Worm (Caenorhabditis elegans) whole organism, L4 larva: ENCODE data around the gene srh-21.
A peak's percentile ranks its signal among the peaks of the same experiment; 100 is the strongest.

Source experiments
- F10B5.3 ChIP-seq: sonication (generic microtip); optimal IDR thresholded peaks from 2 replicates; lab custom pipeline; 2016; ENCODE audit warnings: mild to moderate bottlenecking, missing genetic modification characterization, missing compliant biosample characterization
- F37D6.2 ChIP-seq: sonication (generic microtip); optimal IDR thresholded peaks from 2 replicates; lab custom pipeline; 2016; ENCODE audit warnings: mild to moderate bottlenecking, missing genetic modification characterization, missing compliant biosample characterization
- R02D3.7 ChIP-seq: fragments of 150-350 bp; sonication (generic microtip); optimal IDR thresholded peaks from 3 replicates; lab custom pipeline; 2014; ENCODE audit warnings: missing biosample characterization, missing genetic modification characterization
- T20F7.1 ChIP-seq: fragments of 200-800 bp; sonication (Bioruptor generic); optimal IDR thresholded peaks from 2 replicates; lab custom pipeline; 2018; ENCODE audit warnings: mild to moderate bottlenecking, missing genetic modification characterization, missing compliant biosample characterization
- T26A8.4 ChIP-seq: fragments of 200-800 bp; sonication (Bioruptor generic); IDR thresholded peaks from 2 replicates; pipeline ENCODE4 v1.3.6; 2022; ENCODE audit warnings: missing genetic modification characterization, missing compliant biosample characterization
- Y5F2A.4 ChIP-seq: fragments of 200-800 bp; sonication (Bioruptor generic); optimal IDR thresholded peaks from 2 replicates; lab custom pipeline; 2018; ENCODE audit warnings: mild to moderate bottlenecking, missing genetic modification characterization, missing compliant biosample characterization
- Y75B8A.6 ChIP-seq: fragments of 200-800 bp; sonication (Bioruptor generic); IDR thresholded peaks from 2 replicates; pipeline ENCODE4 v1.3.6; 2022; ENCODE audit warnings: missing genetic modification reagents, missing genetic modification characterization, missing compliant biosample characterization
- ZK337.2 ChIP-seq: fragments of 200-800 bp; sonication (Bioruptor generic); IDR thresholded peaks from 2 replicates; pipeline ENCODE4 v1.3.6; 2022; ENCODE audit warnings: missing genetic modification reagents, missing genetic modification characterization, missing compliant biosample characterization
- ZK546.5 ChIP-seq, 2 experiments: sonication (generic microtip); optimal IDR thresholded peaks; 2 replicates each; lab custom pipeline; 2017; ENCODE audit warnings: missing biosample characterization in 2 of 2, missing genetic modification characterization in 2 of 2
- aly-2 ChIP-seq: sonication (generic microtip); optimal IDR thresholded peaks from 2 replicates; lab custom pipeline; 2018; ENCODE audit warnings: missing biosample characterization, missing genetic modification characterization
- ama-1 ChIP-seq: fragments of 150-350 bp; optimal IDR thresholded peaks from 2 replicates; lab custom pipeline; 2014; ENCODE audit warnings: inconsistent platforms, mixed read lengths
- ceh-20 ChIP-seq: fragments of 200-800 bp; sonication (Bioruptor generic); IDR thresholded peaks from 2 replicates; pipeline ENCODE4 v1.3.6; 2022; ENCODE audit warnings: missing genetic modification reagents, missing genetic modification characterization, missing compliant biosample characterization
- ceh-82 ChIP-seq: sonication (generic microtip); optimal IDR thresholded peaks from 2 replicates; lab custom pipeline; 2017; ENCODE audit warnings: missing biosample characterization, missing genetic modification characterization
- cey-2 ChIP-seq: sonication (generic microtip); optimal IDR thresholded peaks from 3 replicates; lab custom pipeline; 2017; ENCODE audit warnings: missing genetic modification characterization, mild to moderate bottlenecking, missing compliant biosample characterization, antibody characterized with exemption, borderline replicate concordance; ENCODE audit not compliant: insufficient read depth
- ctbp-1 ChIP-seq: fragments of 200-800 bp; sonication (Bioruptor generic); IDR thresholded peaks from 2 replicates; pipeline ENCODE4 v1.3.6; 2022; ENCODE audit warnings: missing genetic modification reagents, missing genetic modification characterization, missing compliant biosample characterization
- daf-16 ChIP-seq, 3 experiments: sonication (generic microtip); optimal IDR thresholded peaks; 2 replicates each; lab custom pipeline; 2016 to 2017; ENCODE audit warnings: missing genetic modification characterization in 3 of 3, missing genetic modification reagents in 3 of 3, mild to moderate bottlenecking in 2 of 3, missing compliant biosample characterization in 2 of 3, missing biosample characterization in 1 of 3, moderate library complexity in 1 of 3
- daf-19 ChIP-seq: fragments of 200-800 bp; sonication (Bioruptor generic); conservative IDR thresholded peaks from 2 replicates; pipeline ENCODE4 v1.3.6; 2022; ENCODE audit warnings: missing genetic modification characterization, missing compliant biosample characterization
- daf-8 ChIP-seq: fragments of 200-800 bp; sonication (Bioruptor generic); IDR thresholded peaks from 2 replicates; pipeline ENCODE4 v1.3.6; 2022; ENCODE audit warnings: missing genetic modification characterization, missing compliant biosample characterization
- dmd-6 ChIP-seq: fragments of 200-800 bp; sonication (Bioruptor generic); IDR thresholded peaks from 2 replicates; pipeline ENCODE4 v1.3.6; 2022; ENCODE audit warnings: missing genetic modification reagents, missing genetic modification characterization, missing compliant biosample characterization
- dmd-9 ChIP-seq: fragments of 200-800 bp; sonication (Bioruptor generic); IDR thresholded peaks from 2 replicates; pipeline ENCODE4 v1.3.6; 2022; ENCODE audit warnings: missing genetic modification reagents, missing genetic modification characterization, missing compliant biosample characterization
- fkh-10 ChIP-seq: fragments of 150-350 bp; optimal IDR thresholded peaks from 2 replicates; lab custom pipeline; 2014; ENCODE audit warnings: missing biosample characterization, missing genetic modification reagents, missing genetic modification characterization
- hlh-11 ChIP-seq: fragments of 200-800 bp; sonication (Bioruptor generic); optimal IDR thresholded peaks from 2 replicates; lab custom pipeline; 2018; ENCODE audit warnings: mild to moderate bottlenecking, missing genetic modification characterization, missing compliant biosample characterization
- lim-7 ChIP-seq: fragments of 200-800 bp; sonication (Bioruptor generic); IDR thresholded peaks from 2 replicates; pipeline ENCODE4 v1.3.6; 2022; ENCODE audit warnings: missing genetic modification characterization, missing compliant biosample characterization
- lin-1 ChIP-seq: fragments of 200-800 bp; sonication (Bioruptor generic); IDR thresholded peaks from 2 replicates; pipeline ENCODE4 v1.3.6; 2022; ENCODE audit warnings: missing genetic modification reagents, missing genetic modification characterization, missing compliant biosample characterization
- lin-39 ChIP-seq: fragments of 150-350 bp; optimal IDR thresholded peaks from 2 replicates; lab custom pipeline; 2014; ENCODE audit warnings: missing biosample characterization, missing genetic modification reagents, missing genetic modification characterization
- lir-3 ChIP-seq: sonication (generic microtip); optimal IDR thresholded peaks from 2 replicates; lab custom pipeline; 2016; ENCODE audit warnings: mild to moderate bottlenecking, missing genetic modification characterization, missing compliant biosample characterization
- lsy-2 ChIP-seq, 2 experiments: fragments of 150-350 bp in 1 of 2; sonication (generic microtip) in 1 of 2; optimal IDR thresholded peaks; 2 replicates each; lab custom pipeline; 2014 to 2017; ENCODE audit warnings: missing biosample characterization in 2 of 2, missing genetic modification characterization in 2 of 2
- mep-1 ChIP-seq: fragments of 150-350 bp; sonication (generic microtip); optimal IDR thresholded peaks from 3 replicates; lab custom pipeline; 2014; ENCODE audit warnings: missing biosample characterization, missing genetic modification characterization
- mes-2 ChIP-seq: sonication (generic microtip); optimal IDR thresholded peaks from 2 replicates; lab custom pipeline; 2016; ENCODE audit warnings: missing genotype, mild to moderate bottlenecking, missing genetic modification characterization, missing compliant biosample characterization; ENCODE audit not compliant: poor library complexity, severe bottlenecking
- mxl-2 ChIP-seq: fragments of 200-800 bp; sonication (Bioruptor generic); conservative IDR thresholded peaks from 2 replicates; pipeline ENCODE4 v1.3.6; 2022; ENCODE audit warnings: missing genetic modification reagents, missing genetic modification characterization, missing compliant biosample characterization
- mxl-3 ChIP-seq: fragments of 200-800 bp; sonication (Bioruptor generic); optimal IDR thresholded peaks from 2 replicates; lab custom pipeline; 2018; ENCODE audit warnings: mild to moderate bottlenecking, missing genetic modification characterization, missing compliant biosample characterization
- nhr-111 ChIP-seq: fragments of 200-800 bp; sonication (Bioruptor generic); optimal IDR thresholded peaks from 2 replicates; lab custom pipeline; 2018; ENCODE audit warnings: mild to moderate bottlenecking, missing genetic modification characterization, missing compliant biosample characterization
- nhr-28 ChIP-seq: fragments of 150-350 bp; optimal IDR thresholded peaks from 2 replicates; lab custom pipeline; 2014; ENCODE audit warnings: missing biosample characterization, missing genetic modification characterization
- nhr-41 ChIP-seq: fragments of 200-800 bp; sonication (Bioruptor generic); IDR thresholded peaks from 2 replicates; pipeline ENCODE4 v1.3.6; 2022; ENCODE audit warnings: missing genetic modification reagents, missing genetic modification characterization, missing compliant biosample characterization
- nhr-6 ChIP-seq: fragments of 150-350 bp; optimal IDR thresholded peaks from 2 replicates; lab custom pipeline; 2014; ENCODE audit warnings: missing biosample characterization, missing genetic modification characterization
- nhr-76 ChIP-seq: fragments of 150-350 bp; optimal IDR thresholded peaks from 2 replicates; lab custom pipeline; 2014; ENCODE audit warnings: missing biosample characterization, missing genetic modification characterization
- nhr-77 ChIP-seq: fragments of 150-350 bp; optimal IDR thresholded peaks from 2 replicates; lab custom pipeline; 2014; ENCODE audit warnings: missing biosample characterization, missing genetic modification characterization
- pha-4 ChIP-seq, 2 experiments: fragments of 150-350 bp in 1 of 2; fragments of 200-800 bp in 1 of 2; sonication (Bioruptor generic) in 1 of 2; IDR thresholded peaks in 1 of 2; optimal IDR thresholded peaks in 1 of 2; 2 replicates each; pipeline versions ENCODE4 v1.3.6 to Lab custom; 2014 to 2022; ENCODE audit warnings: missing genetic modification characterization in 2 of 2, missing genetic modification reagents in 2 of 2, missing biosample characterization in 1 of 2, missing compliant biosample characterization in 1 of 2
- pqm-1 ChIP-seq: sonication (generic microtip); optimal IDR thresholded peaks from 2 replicates; lab custom pipeline; 2017; ENCODE audit warnings: missing biosample characterization, missing genetic modification characterization
- sdz-12 ChIP-seq: fragments of 200-800 bp; sonication (Bioruptor generic); optimal IDR thresholded peaks from 2 replicates; lab custom pipeline; 2018; ENCODE audit warnings: mild to moderate bottlenecking, missing genetic modification characterization, missing compliant biosample characterization
- snpc-1.2 ChIP-seq: fragments of 200-800 bp; sonication (Bioruptor generic); IDR thresholded peaks from 2 replicates; pipeline ENCODE4 v1.3.6; 2022; ENCODE audit warnings: missing genetic modification reagents, missing genetic modification characterization, missing compliant biosample characterization
- spr-3 ChIP-seq: fragments of 200-800 bp; sonication (Bioruptor generic); optimal IDR thresholded peaks from 2 replicates; lab custom pipeline; 2018; ENCODE audit warnings: mild to moderate bottlenecking, missing genetic modification characterization, missing compliant biosample characterization
- tag-97 ChIP-seq: fragments of 200-800 bp; sonication (Bioruptor generic); IDR thresholded peaks from 2 replicates; pipeline ENCODE4 v1.3.6; 2022; ENCODE audit warnings: missing genetic modification characterization, missing compliant biosample characterization
- tra-1 ChIP-seq: fragments of 200-800 bp; sonication (Bioruptor generic); IDR thresholded peaks from 2 replicates; pipeline ENCODE4 v1.3.6; 2022; ENCODE audit warnings: missing genetic modification reagents, missing genetic modification characterization, missing compliant biosample characterization
- zag-1 ChIP-seq: fragments of 150-350 bp; optimal IDR thresholded peaks from 2 replicates; lab custom pipeline; 2014; ENCODE audit warnings: missing biosample characterization, missing genetic modification characterization
- zfp-2 ChIP-seq: sonication (generic microtip); optimal IDR thresholded peaks from 2 replicates; lab custom pipeline; 2016; ENCODE audit warnings: mild to moderate bottlenecking, missing genetic modification characterization, missing compliant biosample characterization

The srh-21 gene

DNA sequence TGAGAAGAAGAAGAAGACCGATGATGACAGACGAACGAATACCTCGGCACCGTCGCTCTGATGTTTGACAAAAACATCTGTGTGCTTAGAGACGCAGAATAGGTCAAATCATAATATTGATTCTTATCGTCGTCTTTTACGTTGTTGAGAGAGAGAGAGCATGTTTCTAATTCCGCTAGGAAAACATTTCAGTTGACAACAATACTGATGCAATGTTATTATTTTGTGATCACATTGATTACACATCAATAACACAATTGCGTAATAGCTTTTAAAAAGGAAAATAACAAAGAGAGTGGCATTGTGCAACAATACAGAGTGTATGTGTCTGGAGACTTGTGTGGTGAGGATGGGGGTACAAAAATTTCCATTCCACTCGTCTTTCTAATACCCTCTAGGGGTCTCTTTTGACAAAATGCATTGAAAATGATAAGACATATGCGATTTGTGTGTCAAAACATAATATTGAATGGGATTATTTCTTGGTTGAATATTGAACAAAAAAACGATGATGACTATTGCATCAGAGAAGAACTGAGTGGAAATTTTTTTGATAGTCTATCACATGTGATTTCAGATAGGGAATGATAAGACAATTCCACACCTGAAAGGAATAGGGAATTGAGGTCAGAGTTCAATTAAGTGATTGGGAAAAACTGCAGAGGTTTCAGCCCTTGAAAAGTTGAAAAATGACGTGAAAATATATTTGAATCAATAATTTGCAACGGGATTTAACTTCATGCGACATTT, 38.4 kb downstream of the srh-21 start:
- TF ChIP-seq tag-97 = no peak
- no peak for TF ChIP-seq pha-4 (GFP tag; IDR thresholded peaks at IDR 0.05; lab: Robert Waterston, UW)
- TF ChIP-seq pha-4 (tag; optimal IDR thresholded peaks at IDR 0.05; lab: Kevin White, UChicago) = peak; percentile 75
- no peak for TF ChIP-seq tra-1 (GFP tag; lab: Robert Waterston, UW)
- TF ChIP-seq ceh-20 (GFP tag; lab: Robert Waterston, UW) = no peak
- no peak for TF ChIP-seq F37D6.2 (tag; lab: Kevin White, UChicago)
- no peak for TF ChIP-seq mxl-3 (GFP tag; lab: Kevin White, UChicago)
- no peak for TF ChIP-seq zag-1 (tag; lab: Kevin White, UChicago)
- no peak for TF ChIP-seq ZK546.5 (tag; optimal IDR thresholded peaks at IDR 0.05; lab: Kevin White, UChicago)
- peak; percentile 36 for TF ChIP-seq cey-2 (tag; lab: Kevin White, UChicago)
- peak in 1 of 2 experiments; percentile 88 for TF ChIP-seq daf-16 (GFP tag; optimal IDR thresholded peaks at IDR 0.05; lab: Kevin White, UChicago)
- peak; percentile 94 for TF ChIP-seq daf-16 (tag; optimal IDR thresholded peaks at IDR 0.05; lab: Kevin White, UChicago)
- TF ChIP-seq nhr-6 (tag; lab: Kevin White, UChicago) = peak; percentile 58
- peak; percentile 42 for TF ChIP-seq mes-2 (tag; lab: Kevin White, UChicago)
- no peak for TF ChIP-seq sdz-12
- TF ChIP-seq spr-3 = no peak
- no peak for TF ChIP-seq aly-2
- no peak for TF ChIP-seq daf-19 (GFP tag; lab: Robert Waterston, UW)
- peak; percentile 70; the same call in 1 of the 2 replicates for TF ChIP-seq nhr-41 (GFP tag; lab: Robert Waterston, UW)
- no peak for TF ChIP-seq R02D3.7
- TF ChIP-seq T20F7.1 (GFP tag; lab: Kevin White, UChicago) = peak; percentile 26
- TF ChIP-seq nhr-77 (tag; lab: Kevin White, UChicago) = peak; percentile 29
- TF ChIP-seq lin-1 (GFP tag; lab: Robert Waterston, UW) = no peak
- peak; percentile 34; the same call in 1 of the 2 replicates for TF ChIP-seq dmd-6 (GFP tag; lab: Robert Waterston, UW)
- peak in 1 of 2 experiments; percentile 18 for TF ChIP-seq lsy-2 (tag; optimal IDR thresholded peaks at IDR 0.05; lab: Kevin White, UChicago)
- TF ChIP-seq mep-1 = peak; percentile 10
- no peak for TF ChIP-seq dmd-9 (GFP tag; lab: Robert Waterston, UW)
- TF ChIP-seq nhr-111 (GFP tag; lab: Kevin White, UChicago) = no peak
- no peak for TF ChIP-seq fkh-10 (GFP tag; lab: Kevin White, UChicago)
- TF ChIP-seq Y75B8A.6 = no peak
- TF ChIP-seq pqm-1 (tag; lab: Kevin White, UChicago) = peak; percentile 84
- TF ChIP-seq ama-1 (lab: Kevin White, UChicago) = no peak
- TF ChIP-seq ceh-82 (tag; lab: Kevin White, UChicago) = no peak
- peak; percentile 33 for TF ChIP-seq hlh-11 (tag; lab: Kevin White, UChicago)
- TF ChIP-seq nhr-28 (tag; lab: Kevin White, UChicago) = peak; percentile 18
- no peak for TF ChIP-seq ctbp-1
- TF ChIP-seq lim-7 (GFP tag; lab: Robert Waterston, UW) = no peak
- TF ChIP-seq mxl-2 (GFP tag; lab: Robert Waterston, UW) = no peak

DNA sequence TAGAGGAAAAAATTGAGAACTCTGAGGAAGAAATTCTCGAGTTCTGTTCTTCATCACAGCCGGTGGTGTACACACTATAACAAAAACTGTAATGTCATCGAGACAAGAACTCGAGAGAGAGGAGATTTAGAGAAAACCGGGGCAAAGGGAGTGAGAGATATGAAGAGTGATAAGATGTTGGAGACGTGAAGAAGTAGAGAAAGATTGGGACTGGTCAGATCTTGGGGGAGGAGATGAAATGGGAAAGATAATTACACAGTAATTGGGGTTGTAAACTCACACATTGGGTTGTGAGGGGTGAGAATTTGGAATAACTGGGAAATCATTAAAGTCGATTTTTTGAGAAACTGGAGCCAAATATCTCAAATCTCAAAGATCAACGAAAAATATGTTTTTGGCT, 39.3 kb downstream of the srh-21 start:
- peak; percentile 24 for TF ChIP-seq nhr-28 (tag; lab: Kevin White, UChicago)
- no peak for TF ChIP-seq ceh-82 (tag; lab: Kevin White, UChicago)
- TF ChIP-seq, all 104 proteins: peak for 1

DNA sequence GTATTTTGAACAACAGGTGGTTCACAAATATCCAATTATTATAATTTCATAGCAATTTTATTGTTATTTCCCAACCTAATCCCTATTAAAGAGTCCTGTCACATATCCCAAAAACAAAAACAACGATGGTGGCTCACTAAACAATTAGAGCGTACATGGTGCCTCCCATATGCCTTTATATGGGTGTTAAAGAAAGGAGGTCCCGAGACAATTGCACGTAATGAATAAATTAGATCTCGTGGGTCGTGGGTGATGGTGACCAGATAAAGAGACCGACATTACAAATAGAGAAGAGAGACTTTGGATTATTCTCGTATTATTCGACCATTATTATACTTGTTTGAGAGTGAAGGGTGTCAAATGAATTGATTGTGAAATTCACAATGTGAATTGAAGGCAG, 40.8 kb downstream of the srh-21 start:
- TF ChIP-seq daf-8 (GFP tag; lab: Robert Waterston, UW) (no peak), ceh-20 (GFP tag; lab: Robert Waterston, UW) (no peak), lir-3 (tag; lab: Kevin White, UChicago) (no peak), snpc-1.2 (GFP tag; lab: Robert Waterston, UW) (no peak), mes-2 (tag; lab: Kevin White, UChicago) (no peak), cey-2 (tag; lab: Kevin White, UChicago) (no peak), T26A8.4 (GFP tag; lab: Robert Waterston, UW) (no peak), nhr-41 (GFP tag; lab: Robert Waterston, UW) (no peak), F10B5.3 (no peak), zfp-2 (tag; lab: Kevin White, UChicago) (no peak), dmd-6 (GFP tag; lab: Robert Waterston, UW) (no peak), lin-39 (tag; lab: Kevin White, UChicago) (no peak), Y5F2A.4 (GFP tag; lab: Kevin White, UChicago) (no peak), ZK337.2 (GFP tag; lab: Robert Waterston, UW) (no peak), nhr-76 (tag; lab: Kevin White, UChicago) (no peak)
